Worm (Caenorhabditis elegans) whole organism, young adult: ENCODE data around the gene C50F7.3.

Experiments
- B0261.1 ChIP-seq: sonication (generic microtip); optimal IDR thresholded peaks from 2 replicates; lab custom pipeline; 2016; ENCODE audit warnings: mild to moderate bottlenecking, missing genetic modification characterization, moderate library complexity, missing compliant biosample characterization
- B0336.3 ChIP-seq: fragments of 200-800 bp; sonication (Bioruptor generic); IDR thresholded peaks from 2 replicates; pipeline ENCODE4 v1.3.6; 2022; ENCODE audit warnings: missing genetic modification characterization, missing compliant biosample characterization
- C06A6.2 ChIP-seq: fragments of 200-800 bp; sonication (Bioruptor generic); conservative IDR thresholded peaks from 2 replicates; pipeline ENCODE4 v1.3.6; 2022; ENCODE audit warnings: missing genetic modification characterization, missing compliant biosample characterization
- F33H1.4 ChIP-seq: fragments of 200-800 bp; sonication (Bioruptor generic); IDR thresholded peaks from 2 replicates; pipeline ENCODE4 v1.3.6; 2022; ENCODE audit warnings: missing genetic modification reagents, missing genetic modification characterization, missing compliant biosample characterization
- F37B4.10 ChIP-seq: fragments of 200-800 bp; sonication (Bioruptor generic); IDR thresholded peaks from 2 replicates; pipeline ENCODE4 v1.3.6; 2022; ENCODE audit warnings: missing genetic modification characterization, missing compliant biosample characterization
- F49E8.2 ChIP-seq: sonication (generic microtip); optimal IDR thresholded peaks from 3 replicates; lab custom pipeline; 2017; ENCODE audit warnings: missing genetic modification characterization, mild to moderate bottlenecking, missing compliant biosample characterization, antibody characterized with exemption, moderate library complexity; ENCODE audit not compliant: insufficient read depth
- F52B5.7 ChIP-seq: sonication (generic microtip); optimal IDR thresholded peaks from 2 replicates; lab custom pipeline; 2016; ENCODE audit warnings: mild to moderate bottlenecking, missing genetic modification characterization, missing compliant biosample characterization
- F55B11.4 ChIP-seq: sonication (generic microtip); optimal IDR thresholded peaks from 2 replicates; lab custom pipeline; 2016; ENCODE audit warnings: missing compliant biosample characterization, missing genetic modification characterization, borderline replicate concordance; ENCODE audit not compliant: insufficient read depth
- Y53G8AR.9 ChIP-seq: fragments of 200-800 bp; sonication (Bioruptor generic); conservative IDR thresholded peaks from 2 replicates; pipeline ENCODE4 v1.3.6; 2022; ENCODE audit warnings: missing genetic modification reagents, missing genetic modification characterization, missing compliant biosample characterization
- Y67H2A.10 ChIP-seq: fragments of 200-800 bp; sonication (Bioruptor generic); conservative IDR thresholded peaks from 2 replicates; pipeline ENCODE4 v1.3.6; 2022; ENCODE audit warnings: missing genetic modification reagents, missing genetic modification characterization, missing compliant biosample characterization
- athp-1 ChIP-seq: sonication (generic microtip); optimal IDR thresholded peaks from 2 replicates; lab custom pipeline; 2017; ENCODE audit warnings: mild to moderate bottlenecking, missing genetic modification characterization, missing compliant biosample characterization
- attf-3 ChIP-seq: fragments of 200-800 bp; sonication (Bioruptor generic); conservative IDR thresholded peaks from 2 replicates; pipeline ENCODE4 v1.3.6; 2022; ENCODE audit warnings: missing genetic modification reagents, missing genetic modification characterization, missing compliant biosample characterization
- attf-5 ChIP-seq: fragments of 200-800 bp; sonication (Bioruptor generic); optimal IDR thresholded peaks from 2 replicates; lab custom pipeline; 2018; ENCODE audit warnings: mild to moderate bottlenecking, missing genetic modification characterization, missing compliant biosample characterization
- bed-1 ChIP-seq: fragments of 200-800 bp; sonication (Bioruptor generic); IDR thresholded peaks from 2 replicates; pipeline ENCODE4 v1.3.6; 2022; ENCODE audit warnings: missing genetic modification reagents, missing genetic modification characterization, missing compliant biosample characterization
- ceh-27 ChIP-seq: fragments of 200-800 bp; sonication (Bioruptor generic); optimal IDR thresholded peaks from 2 replicates; lab custom pipeline; 2018; ENCODE audit warnings: mild to moderate bottlenecking, missing genetic modification characterization, moderate library complexity, missing compliant biosample characterization
- ceh-40 ChIP-seq: fragments of 200-800 bp; sonication (Bioruptor generic); IDR thresholded peaks from 2 replicates; pipeline ENCODE4 v1.3.6; 2022; ENCODE audit warnings: missing genetic modification characterization, missing compliant biosample characterization
- ceh-79 ChIP-seq: sonication (generic microtip); optimal IDR thresholded peaks from 2 replicates; lab custom pipeline; 2017; ENCODE audit warnings: mild to moderate bottlenecking, missing genetic modification characterization, missing compliant biosample characterization
- ceh-91 ChIP-seq: fragments of 200-800 bp; sonication (Bioruptor generic); IDR thresholded peaks from 2 replicates; pipeline ENCODE4 v1.3.6; 2022; ENCODE audit warnings: missing genetic modification reagents, missing genetic modification characterization, missing compliant biosample characterization
- die-1 ChIP-seq: sonication (generic microtip); optimal IDR thresholded peaks from 2 replicates; lab custom pipeline; 2016; ENCODE audit warnings: missing genotype, mild to moderate bottlenecking, missing genetic modification characterization, missing compliant biosample characterization
- dpl-1 ChIP-seq: fragments of 150-350 bp; optimal IDR thresholded peaks from 2 replicates; lab custom pipeline; 2014; ENCODE audit warnings: missing biosample characterization, missing genetic modification reagents, missing genetic modification characterization
- egl-18 ChIP-seq: fragments of 200-800 bp; sonication (Bioruptor generic); IDR thresholded peaks from 2 replicates; pipeline ENCODE4 v1.3.6; 2022; ENCODE audit warnings: missing genetic modification reagents, missing genetic modification characterization, missing compliant biosample characterization
- egrh-3 ChIP-seq: fragments of 200-800 bp; sonication (Bioruptor generic); IDR thresholded peaks from 2 replicates; pipeline ENCODE4 v1.3.6; 2022; ENCODE audit warnings: missing genetic modification reagents, missing genetic modification characterization, missing compliant biosample characterization
- hlh-12 ChIP-seq: sonication (generic microtip); optimal IDR thresholded peaks from 2 replicates; lab custom pipeline; 2016; ENCODE audit warnings: missing genetic modification characterization, missing compliant biosample characterization
- hmg-1.2 ChIP-seq: fragments of 200-800 bp; sonication (Bioruptor generic); IDR thresholded peaks from 2 replicates; pipeline ENCODE4 v1.3.6; 2022; ENCODE audit warnings: missing genetic modification reagents, missing genetic modification characterization, missing compliant biosample characterization
- let-526 ChIP-seq: fragments of 200-800 bp; sonication (Bioruptor generic); IDR thresholded peaks from 2 replicates; pipeline ENCODE4 v1.3.6; 2022; ENCODE audit warnings: missing genetic modification reagents, missing genetic modification characterization, missing compliant biosample characterization
- let-607 ChIP-seq, 2 experiments: fragments of 200-800 bp in 1 of 2; sonication (Bioruptor generic) in 1 of 2; sonication (generic microtip) in 1 of 2; optimal IDR thresholded peaks; 2 replicates each; lab custom pipeline; 2016 to 2018; ENCODE audit warnings: mild to moderate bottlenecking in 2 of 2, missing compliant biosample characterization in 2 of 2, missing genetic modification characterization in 2 of 2, moderate library complexity in 2 of 2, missing genotype in 1 of 2
- lin-35 ChIP-seq, 3 experiments: fragments of 150-350 bp in 2 of 3; sonication (generic microtip) in 1 of 3; optimal IDR thresholded peaks; 2 replicates each; lab custom pipeline; 2014 to 2018; ENCODE audit warnings: missing biosample characterization in 3 of 3, missing genetic modification characterization in 3 of 3, missing genetic modification reagents in 3 of 3
- lsy-27 ChIP-seq: sonication (generic microtip); optimal IDR thresholded peaks from 2 replicates; lab custom pipeline; 2017; ENCODE audit warnings: missing genetic modification characterization, mild to moderate bottlenecking, missing compliant biosample characterization, antibody characterized with exemption, missing genotype, borderline replicate concordance; ENCODE audit not compliant: insufficient read depth
- madf-10 ChIP-seq: sonication (generic microtip); optimal IDR thresholded peaks from 2 replicates; lab custom pipeline; 2016; ENCODE audit warnings: mild to moderate bottlenecking, missing genetic modification characterization, missing compliant biosample characterization
- mes-4 ChIP-seq: sonication (generic microtip); optimal IDR thresholded peaks from 2 replicates; lab custom pipeline; 2016; ENCODE audit warnings: missing genotype, missing genetic modification characterization, missing compliant biosample characterization
- nfya-2 ChIP-seq: fragments of 200-800 bp; sonication (Bioruptor generic); IDR thresholded peaks from 2 replicates; pipeline ENCODE4 v1.3.6; 2022; ENCODE audit warnings: missing genetic modification reagents, missing genetic modification characterization, missing compliant biosample characterization
- nhr-179 ChIP-seq: sonication (generic microtip); optimal IDR thresholded peaks from 2 replicates; lab custom pipeline; 2016; ENCODE audit warnings: mild to moderate bottlenecking, missing genetic modification characterization, missing compliant biosample characterization
- repo-1 ChIP-seq: sonication (generic microtip); optimal IDR thresholded peaks from 2 replicates; lab custom pipeline; 2017; ENCODE audit warnings: mild to moderate bottlenecking, missing genetic modification characterization, missing compliant biosample characterization
- sptf-2 ChIP-seq: fragments of 200-800 bp; sonication (Bioruptor generic); optimal IDR thresholded peaks from 2 replicates; lab custom pipeline; 2018; ENCODE audit warnings: mild to moderate bottlenecking, missing genetic modification characterization, missing compliant biosample characterization
- unc-62 ChIP-seq: fragments of 150-350 bp; optimal IDR thresholded peaks from 2 replicates; lab custom pipeline; 2014; ENCODE audit warnings: missing biosample characterization, missing genetic modification reagents, missing genetic modification characterization
- ztf-28 ChIP-seq: fragments of 200-800 bp; sonication (Bioruptor generic); IDR thresholded peaks from 2 replicates; pipeline ENCODE4 v1.3.6; 2022; ENCODE audit warnings: missing genetic modification reagents, missing genetic modification characterization, missing compliant biosample characterization
- ztf-6 ChIP-seq: fragments of 200-800 bp; sonication (Bioruptor generic); IDR thresholded peaks from 2 replicates; pipeline ENCODE4 v1.3.6; 2022; ENCODE audit warnings: missing genetic modification reagents, missing genetic modification characterization, missing compliant biosample characterization

Gene C50F7.3

ce11 chrIV:7754114-7754513 lies 22.0 kb downstream of the C50F7.3 start:
- no peak for TF ChIP-seq ztf-6 (GFP tag; lab: Robert Waterston, UW)
- peak; percentile 75; the same call in 1 of the 2 replicates for TF ChIP-seq egrh-3

ce11 chrIV:7757245-7757644 lies 25.1 kb downstream of the C50F7.3 start, which contains the start of gene C46A5.4:
Gene C46A5.4, minus strand, starts transcription at chrIV:7757345.
- no peak for TF ChIP-seq bed-1
- no peak for TF ChIP-seq attf-3 (GFP tag; lab: Robert Waterston, UW)
- TF ChIP-seq egl-18 (GFP tag; lab: Robert Waterston, UW) = no peak
- TF ChIP-seq F49E8.2 (tag; lab: Kevin White, UChicago) = no peak
- TF ChIP-seq mes-4 = no peak

- no peak for TF ChIP-seq let-607 (tag; optimal IDR thresholded peaks at IDR 0.05; lab: Kevin White, UChicago)
- no peak for TF ChIP-seq repo-1 (tag; lab: Kevin White, UChicago)
- TF ChIP-seq egrh-3 = no peak
- no peak for TF ChIP-seq nhr-179 (tag; lab: Kevin White, UChicago)
- TF ChIP-seq hmg-1.2 = no peak
- no peak for TF ChIP-seq attf-3 (GFP tag; lab: Robert Waterston, UW)
- TF ChIP-seq Y53G8AR.9 = no peak
- no peak for TF ChIP-seq F52B5.7 (tag; lab: Kevin White, UChicago)
- TF ChIP-seq lin-35 (GFP tag; optimal IDR thresholded peaks at IDR 0.05; lab: Kevin White, UChicago) = no peak
- TF ChIP-seq lsy-27 (tag; lab: Kevin White, UChicago) = no peak
- TF ChIP-seq ceh-40 (GFP tag; lab: Robert Waterston, UW) = no peak
- TF ChIP-seq nfya-2 (GFP tag; lab: Robert Waterston, UW) = no peak
- TF ChIP-seq hlh-12 = no peak
- TF ChIP-seq dpl-1 (GFP tag; lab: Kevin White, UChicago) = no peak
- TF ChIP-seq B0336.3 (GFP tag; lab: Robert Waterston, UW) = no peak
- no peak for TF ChIP-seq ceh-27 (GFP tag; lab: Kevin White, UChicago)
Observed at ce11 chrIV:7759527-7759926, 27.4 kb downstream of the C50F7.3 start, which contains the start of gene dsb-3. Gene dsb-3, minus strand, starts transcription at chrIV:7759627.

- TF ChIP-seq ztf-28 (no peak), F33H1.4 (GFP tag; lab: Robert Waterston, UW) (no peak), ceh-79 (no peak), sptf-2 (no peak), let-526 (GFP tag; lab: Robert Waterston, UW) (no peak), F55B11.4 (no peak), die-1 (tag; lab: Kevin White, UChicago) (no peak), B0261.1 (tag; lab: Kevin White, UChicago) (no peak), attf-5 (GFP tag; lab: Kevin White, UChicago) (no peak), unc-62 (GFP tag; lab: Kevin White, UChicago) (no peak), Y67H2A.10 (GFP tag; lab: Robert Waterston, UW) (no peak), C06A6.2 (no peak), athp-1 (tag; lab: Kevin White, UChicago) (no peak), madf-10 (tag; lab: Kevin White, UChicago) (no peak), F37B4.10 (GFP tag; lab: Robert Waterston, UW) (no peak), ceh-91 (no peak)
Observed at ce11 chrIV:7760117-7760516, 28.0 kb downstream of the C50F7.3 start, which contains the start of gene del-7. Gene del-7, plus strand, starts transcription at chrIV:7760417.
